Fruit fly (Drosophila melanogaster) whole organism, embryonic: ENCODE measurements around the gene pim.

Experiments used
- Atf3 ChIP-seq: fragments of 200-800 bp; sonication (Bioruptor generic); optimal IDR thresholded peaks from 3 replicates; lab custom pipeline; 2016; ENCODE audit warnings: missing biosample characterization, missing genetic modification characterization
- BEAF-32 ChIP-seq: fragments of 200-800 bp; sonication (Bioruptor generic); optimal IDR thresholded peaks from 3 replicates; lab custom pipeline; 2017; ENCODE audit warnings: missing biosample characterization, missing genetic modification characterization, mild to moderate bottlenecking, moderate library complexity, missing genetic modification reagents
- Bgb ChIP-seq: fragments of 200-800 bp; sonication (Bioruptor generic); IDR thresholded peaks from 2 replicates; pipeline ENCODE4 v1.3.6; 2022; ENCODE audit warnings: missing biosample characterization, missing genetic modification characterization; ENCODE audit not compliant: partially characterized antibody
- CG10147 ChIP-seq: fragments of 200-800 bp; sonication (Bioruptor generic); optimal IDR thresholded peaks from 2 replicates; lab custom pipeline; 2019; ENCODE audit warnings: missing biosample characterization, mild to moderate bottlenecking, missing genetic modification characterization, moderate library complexity
- CG1024 ChIP-seq: fragments of 200-800 bp; sonication (Bioruptor generic); IDR thresholded peaks from 2 replicates; pipeline ENCODE4 v1.3.6; 2022; ENCODE audit warnings: missing biosample characterization, missing genetic modification characterization
- CG12299 ChIP-seq: fragments of 200-800 bp; sonication (Bioruptor generic); optimal IDR thresholded peaks from 2 replicates; lab custom pipeline; 2018; ENCODE audit warnings: missing biosample characterization, mild to moderate bottlenecking, missing genetic modification characterization
- CG12659 ChIP-seq: fragments of 200-800 bp; sonication (Bioruptor generic); optimal IDR thresholded peaks from 3 replicates; lab custom pipeline; 2017; ENCODE audit warnings: mild to moderate bottlenecking, missing biosample characterization, missing genetic modification reagents, missing genetic modification characterization
- CG12769 ChIP-seq: fragments of 200-800 bp; sonication (Bioruptor generic); optimal IDR thresholded peaks from 2 replicates; lab custom pipeline; 2019; ENCODE audit warnings: missing biosample characterization, mild to moderate bottlenecking, missing genetic modification characterization, moderate library complexity
- CG13424 ChIP-seq: fragments of 200-800 bp; sonication (Bioruptor generic); optimal IDR thresholded peaks from 2 replicates; lab custom pipeline; 2019; ENCODE audit warnings: missing biosample characterization, mild to moderate bottlenecking, missing genetic modification characterization, moderate library complexity
- CG13775 ChIP-seq: fragments of 200-800 bp; sonication (Bioruptor generic); optimal IDR thresholded peaks from 3 replicates; lab custom pipeline; 2017; ENCODE audit warnings: missing biosample characterization, mild to moderate bottlenecking, missing genetic modification characterization
- CG15479 ChIP-seq: fragments of 200-800 bp; sonication (Bioruptor generic); optimal IDR thresholded peaks from 3 replicates; lab custom pipeline; 2019; ENCODE audit warnings: missing biosample characterization, mild to moderate bottlenecking, missing genetic modification characterization, moderate library complexity
- CG15696 ChIP-seq: fragments of 200-800 bp; sonication (Bioruptor generic); optimal IDR thresholded peaks from 2 replicates; lab custom pipeline; 2019; ENCODE audit warnings: missing biosample characterization, mild to moderate bottlenecking, missing genetic modification characterization, moderate library complexity
- CG17829 ChIP-seq: fragments of 200-800 bp; optimal IDR thresholded peaks from 2 replicates; lab custom pipeline; 2019; ENCODE audit warnings: missing biosample characterization, mild to moderate bottlenecking, missing genetic modification characterization, moderate library complexity
- CG30020 ChIP-seq: fragments of 200-800 bp; optimal IDR thresholded peaks from 2 replicates; lab custom pipeline; 2019; ENCODE audit warnings: missing biosample characterization, mild to moderate bottlenecking, missing genetic modification characterization, moderate library complexity
- CG32767 ChIP-seq: fragments of 200-800 bp; sonication (Bioruptor generic); IDR thresholded peaks from 2 replicates; pipeline ENCODE4 v1.3.6; 2022; ENCODE audit warnings: missing biosample characterization, missing genetic modification characterization
- CG4424 ChIP-seq: fragments of 200-800 bp; sonication (Bioruptor generic); optimal IDR thresholded peaks from 3 replicates; lab custom pipeline; 2016; ENCODE audit warnings: missing biosample characterization, missing genetic modification characterization
- CG4617 ChIP-seq: fragments of 200-800 bp; sonication (Bioruptor generic); optimal IDR thresholded peaks from 3 replicates; lab custom pipeline; 2016; ENCODE audit warnings: missing biosample characterization, missing genetic modification characterization, borderline replicate concordance
- CG6689 ChIP-seq: fragments of 200-800 bp; sonication (Bioruptor generic); IDR thresholded peaks from 2 replicates; pipeline ENCODE4 v1.3.6; 2022; ENCODE audit warnings: missing biosample characterization, missing genetic modification characterization
- CG6854 ChIP-seq: fragments of 200-800 bp; sonication (Bioruptor generic); optimal IDR thresholded peaks from 3 replicates; lab custom pipeline; 2017; ENCODE audit warnings: missing biosample characterization, mild to moderate bottlenecking, missing genetic modification characterization
- CG7928 ChIP-seq: fragments of 200-800 bp; sonication (Bioruptor generic); optimal IDR thresholded peaks from 2 replicates; lab custom pipeline; 2017; ENCODE audit warnings: missing biosample characterization, mild to moderate bottlenecking, missing genetic modification characterization
- CG8359 ChIP-seq: fragments of 200-800 bp; sonication (Bioruptor generic); optimal IDR thresholded peaks from 2 replicates; lab custom pipeline; 2017; ENCODE audit warnings: missing biosample characterization, mild to moderate bottlenecking, missing genetic modification characterization, borderline replicate concordance
- CG9797 ChIP-seq: fragments of 200-800 bp; sonication (Bioruptor generic); optimal IDR thresholded peaks from 3 replicates; lab custom pipeline; 2018; ENCODE audit warnings: missing biosample characterization, mild to moderate bottlenecking, missing genetic modification characterization
- CG9876 ChIP-seq: fragments of 200-800 bp; sonication (Bioruptor generic); optimal IDR thresholded peaks from 2 replicates; lab custom pipeline; 2016; ENCODE audit warnings: missing biosample characterization, missing genetic modification characterization
- CG9932 ChIP-seq: fragments of 200-800 bp; sonication (Bioruptor generic); IDR thresholded peaks from 2 replicates; pipeline ENCODE4 v1.3.6; 2022; ENCODE audit warnings: missing biosample characterization, missing genetic modification characterization
- Dek ChIP-seq: fragments of 200-800 bp; sonication (Bioruptor generic); optimal IDR thresholded peaks from 3 replicates; lab custom pipeline; 2019; ENCODE audit warnings: missing biosample characterization, mild to moderate bottlenecking, missing genetic modification characterization, moderate library complexity
- Dp ChIP-seq: fragments of 200-800 bp; sonication (Bioruptor generic); optimal IDR thresholded peaks from 2 replicates; lab custom pipeline; 2018; ENCODE audit warnings: missing biosample characterization, mild to moderate bottlenecking, missing genetic modification characterization, moderate library complexity
- Fer2 ChIP-seq: fragments of 200-800 bp; sonication (Bioruptor generic); optimal IDR thresholded peaks from 2 replicates; lab custom pipeline; 2018; ENCODE audit warnings: missing biosample characterization, mild to moderate bottlenecking, missing genetic modification characterization, moderate library complexity
- HmgZ ChIP-seq: fragments of 200-800 bp; sonication (Bioruptor generic); optimal IDR thresholded peaks from 2 replicates; lab custom pipeline; 2018; ENCODE audit warnings: missing biosample characterization, mild to moderate bottlenecking, missing genetic modification characterization
- MESR4 ChIP-seq: fragments of 200-800 bp; sonication (Bioruptor generic); optimal IDR thresholded peaks from 2 replicates; lab custom pipeline; 2018; ENCODE audit warnings: missing biosample characterization, mild to moderate bottlenecking, missing genetic modification characterization, moderate library complexity
- Pdp1 ChIP-seq, 2 experiments: fragments of 200-800 bp; sonication (Bioruptor generic); optimal IDR thresholded peaks; 3 replicates each; lab custom pipeline; 2016; ENCODE audit warnings: missing biosample characterization in 2 of 2, missing genetic modification characterization in 2 of 2, mild to moderate bottlenecking in 1 of 2, moderate library complexity in 1 of 2
- Sry-δ ChIP-seq: fragments of 200-800 bp; sonication (Bioruptor generic); optimal IDR thresholded peaks from 2 replicates; lab custom pipeline; 2016; ENCODE audit warnings: missing biosample characterization, missing genetic modification characterization
- Taf1 ChIP-seq: fragments of 200-800 bp; sonication (Bioruptor generic); IDR thresholded peaks from 2 replicates; pipeline ENCODE4 v1.3.6; 2022; ENCODE audit warnings: missing biosample characterization, missing genetic modification characterization
- Usf ChIP-seq: fragments of 200-800 bp; sonication (Bioruptor generic); optimal IDR thresholded peaks from 2 replicates; lab custom pipeline; 2017; ENCODE audit warnings: missing genotype, missing biosample characterization, missing genetic modification characterization
- ab ChIP-seq: fragments of 200-800 bp; sonication (Bioruptor generic); optimal IDR thresholded peaks from 2 replicates; lab custom pipeline; 2016; ENCODE audit warnings: missing biosample characterization, missing genetic modification characterization
- gem ChIP-seq: fragments of 200-800 bp; sonication (Bioruptor generic); optimal IDR thresholded peaks from 2 replicates; lab custom pipeline; 2019; ENCODE audit warnings: missing biosample characterization, mild to moderate bottlenecking, missing genetic modification characterization, moderate library complexity
- gfzf ChIP-seq: fragments of 200-800 bp; sonication (Bioruptor generic); optimal IDR thresholded peaks from 2 replicates; lab custom pipeline; 2016; ENCODE audit warnings: missing biosample characterization, mild to moderate bottlenecking, missing genetic modification characterization, moderate library complexity
- kay ChIP-seq: fragments of 200-800 bp; sonication (Bioruptor generic); optimal IDR thresholded peaks from 2 replicates; lab custom pipeline; 2016; ENCODE audit warnings: missing biosample characterization, missing genetic modification characterization
- knrl ChIP-seq: fragments of 200-800 bp; sonication (Bioruptor generic); IDR thresholded peaks from 3 replicates; pipeline ENCODE4 v1.3.6; 2022; ENCODE audit warnings: missing biosample characterization, missing genetic modification characterization; ENCODE audit not compliant: partially characterized antibody
- lilli ChIP-seq: fragments of 200-800 bp; sonication (Bioruptor generic); optimal IDR thresholded peaks from 3 replicates; lab custom pipeline; 2016; ENCODE audit warnings: missing biosample characterization, missing genetic modification characterization
- lmd ChIP-seq: fragments of 200-800 bp; sonication (Bioruptor generic); IDR thresholded peaks from 2 replicates; pipeline ENCODE4 v1.3.6; 2022; ENCODE audit warnings: missing biosample characterization, missing genetic modification characterization
- mam ChIP-seq: fragments of 200-800 bp; sonication (Bioruptor generic); optimal IDR thresholded peaks from 3 replicates; lab custom pipeline; 2016; ENCODE audit warnings: missing biosample characterization, missing genetic modification characterization
- mld ChIP-seq: fragments of 200-800 bp; sonication (Bioruptor generic); IDR thresholded peaks from 3 replicates; pipeline ENCODE4 v1.3.6; 2022; ENCODE audit warnings: missing biosample characterization, missing genetic modification characterization; ENCODE audit not compliant: partially characterized antibody
- pfk ChIP-seq: fragments of 200-800 bp; sonication (Bioruptor generic); optimal IDR thresholded peaks from 2 replicates; lab custom pipeline; 2018; ENCODE audit warnings: missing biosample characterization, mild to moderate bottlenecking, missing genetic modification characterization, moderate library complexity
- pho ChIP-seq: fragments of 200-800 bp; sonication (Bioruptor generic); optimal IDR thresholded peaks from 2 replicates; lab custom pipeline; 2016; ENCODE audit warnings: missing biosample characterization, missing genetic modification characterization
- row ChIP-seq: fragments of 200-800 bp; sonication (Bioruptor generic); IDR thresholded peaks from 3 replicates; pipeline ENCODE4 v1.3.6; 2022; ENCODE audit warnings: missing biosample characterization, missing genetic modification characterization
- sens ChIP-seq: fragments of 200-800 bp; sonication (Bioruptor generic); peaks from one replicate; lab custom pipeline; 2016; ENCODE audit warnings: missing biosample characterization, missing genetic modification characterization
- unpg ChIP-seq: fragments of 200-800 bp; sonication (Bioruptor generic); optimal IDR thresholded peaks from 3 replicates; lab custom pipeline; 2018; ENCODE audit warnings: missing biosample characterization, mild to moderate bottlenecking, missing genetic modification characterization, moderate library complexity

Gene pim

dm6 chr2L:10333091-10333991 lies 29.4 kb upstream of the pim start, which contains the start of gene GATAd (continued):
- TF ChIP-seq CG9876 (GFP tag; lab: Kevin White, UChicago) (no peak), Pdp1 (GFP tag; optimal IDR thresholded peaks at IDR 0.05; lab: Kevin White, UChicago) (peak in 1 of 2 experiments; percentile 2), row (GFP tag; lab: Robert Waterston, UW) (peak; percentile 63; the same call in 2 of the 3 replicates), CG12659 (GFP tag; lab: Kevin White, UChicago) (peak; percentile 65), CG17829 (tag; lab: Kevin White, UChicago) (peak; percentile 43), lilli (GFP tag; lab: Kevin White, UChicago) (peak; percentile 16), Atf3 (GFP tag; lab: Kevin White, UChicago) (no peak), CG4424 (no peak), CG6689 (GFP tag; lab: Robert Waterston, UW) (peak; percentile 6; the same call in 1 of the 2 replicates), CG9797 (GFP tag; lab: Kevin White, UChicago) (peak; percentile 52), CG10147 (GFP tag; lab: Kevin White, UChicago) (peak; percentile 6), CG15479 (GFP tag; lab: Kevin White, UChicago) (peak; percentile 64), HmgZ (tag; lab: Kevin White, UChicago) (peak; percentile 51), pfk (peak; percentile 83), MESR4 (GFP tag; lab: Kevin White, UChicago) (peak; percentile 86), CG7928 (GFP tag; lab: Kevin White, UChicago) (peak; percentile 88), CG32767 (no peak), CG13775 (GFP tag; lab: Kevin White, UChicago) (peak; percentile 20), Dek (tag; lab: Kevin White, UChicago) (peak; percentile 15), Sry-δ (GFP tag; lab: Kevin White, UChicago) (peak; percentile 31), CG1024 (GFP tag; lab: Robert Waterston, UW) (peak; percentile 33; the same call in 1 of the 2 replicates), sens (GFP tag; lab: Kevin White, UChicago) (peak; percentile 67), BEAF-32 (GFP tag; lab: Kevin White, UChicago) (peak; percentile 45), CG4617 (GFP tag; lab: Kevin White, UChicago) (peak; percentile 77), Taf1 (GFP tag; lab: Robert Waterston, UW) (no peak), Dp (peak; percentile 33), gfzf (GFP tag; lab: Kevin White, UChicago) (peak; percentile 58), Usf (GFP tag; lab: Kevin White, UChicago) (no peak), CG8359 (no peak), mld (no peak), gem (peak; percentile 26), CG6854 (GFP tag; lab: Kevin White, UChicago) (no peak), CG30020 (tag; lab: Kevin White, UChicago) (peak; percentile 95), Fer2 (no peak), CG12769 (tag; lab: Kevin White, UChicago) (no peak), unpg (GFP tag; lab: Kevin White, UChicago) (no peak), pho (GFP tag; lab: Kevin White, UChicago) (no peak), ab (GFP tag; lab: Kevin White, UChicago) (no peak), kay (GFP tag; lab: Kevin White, UChicago) (peak; percentile 87), Bgb (GFP tag; lab: Robert Waterston, UW) (0 out of 2 replicates have a peak, but pooled peaks have one; percentile 26), CG12299 (tag; lab: Kevin White, UChicago) (peak; percentile 28), CG9932 (GFP tag; lab: Robert Waterston, UW) (0 out of 2 replicates have a peak, but pooled peaks have one; percentile 26), CG13424 (tag; lab: Kevin White, UChicago) (peak; percentile 21), CG15696 (tag; lab: Kevin White, UChicago) (no peak), lmd (GFP tag; lab: Robert Waterston, UW) (no peak), knrl (GFP tag; lab: Robert Waterston, UW) (0 out of 3 replicates have a peak, but pooled peaks have one; percentile 37), mam (GFP tag; lab: Kevin White, UChicago) (peak; percentile 14)
